Worm (Caenorhabditis elegans): Measurements from ENCODE around the gene C04C3.7.
A peak's percentile ranks its signal among the peaks of the same experiment; 100 is the strongest.

C04C3.7 gene

DNA sequence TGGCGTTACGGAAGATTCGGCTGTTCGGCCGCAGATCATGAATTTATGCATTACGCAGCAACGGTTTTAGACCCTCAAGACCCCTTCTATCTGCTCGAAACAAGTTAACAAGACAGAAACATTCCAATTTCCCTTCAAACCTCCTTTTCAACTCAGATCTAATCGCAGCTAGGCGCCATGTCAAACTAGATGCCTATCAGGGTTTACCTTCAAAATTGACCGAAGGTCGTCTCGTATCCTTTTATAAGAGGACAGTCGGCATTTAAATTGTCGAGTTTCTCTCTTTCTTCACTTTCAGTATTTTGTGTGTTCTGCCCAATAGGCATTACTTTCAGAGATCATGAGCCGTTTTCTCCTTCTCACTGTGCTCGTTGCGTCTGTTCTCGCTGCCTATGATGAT is 4.7 kb upstream of the C04C3.7 start, which contains the start of gene grd-13:
Gene grd-13, plus strand, starts transcription at position 291 of the 400 bp plus-strand sequence.
- peak; percentile 71 for TF ChIP-seq nhr-25 (tag; optimal IDR thresholded peaks at IDR 0.05)
- peak; percentile 89 for TF ChIP-seq elt-1 (tag; optimal IDR thresholded peaks at IDR 0.05)
- no peak for TF ChIP-seq egl-5 (tag; optimal IDR thresholded peaks at IDR 0.05)
- no peak for TF ChIP-seq nfya-1 (tag; optimal IDR thresholded peaks at IDR 0.05; ENCODE audit: insufficient read depth)
- TF ChIP-seq pha-4 (tag; optimal IDR thresholded peaks at IDR 0.05): no peak
- TF ChIP-seq zag-1 (tag; optimal IDR thresholded peaks at IDR 0.05): no peak
- TF ChIP-seq lsy-12 (tag; optimal IDR thresholded peaks at IDR 0.05): no peak
- TF ChIP-seq nhr-43 (tag; optimal IDR thresholded peaks at IDR 0.05; ENCODE audit: poor library complexity, severe bottlenecking): no peak
- TF ChIP-seq sea-2 (GFP tag; optimal IDR thresholded peaks at IDR 0.05): no peak

DNA sequence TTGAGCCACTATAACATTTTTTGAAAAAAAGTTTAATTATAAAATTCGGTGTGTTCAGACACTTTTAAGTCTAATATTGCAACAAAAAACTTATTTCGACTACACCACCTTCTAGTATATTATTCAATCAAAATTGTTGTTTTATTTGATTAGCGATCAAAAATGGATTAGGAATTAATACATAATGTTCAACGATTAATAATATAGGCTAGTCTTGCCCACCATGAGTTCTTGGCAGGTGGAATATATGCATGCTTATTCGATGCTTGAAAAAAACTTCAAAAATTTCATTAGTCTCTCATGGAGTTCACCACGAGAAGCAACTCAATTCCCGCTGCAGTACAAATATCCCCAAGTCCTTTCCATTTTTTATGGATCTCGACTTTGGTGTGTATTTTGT is 2.7 kb upstream of the C04C3.7 start, which contains the start of gene srz-32:
Gene srz-32, plus strand, starts transcription at position 301 of the 400 bp plus-strand sequence.
- TF ChIP-seq egl-27 (tag; optimal IDR thresholded peaks at IDR 0.05) (no peak), nfya-1 (tag; optimal IDR thresholded peaks at IDR 0.05; ENCODE audit: insufficient read depth) (no peak), nhr-43 (tag; optimal IDR thresholded peaks at IDR 0.05; ENCODE audit: poor library complexity, severe bottlenecking) (no peak), nhr-67 (tag; optimal IDR thresholded peaks at IDR 0.05) (no peak), aly-2 (tag; optimal IDR thresholded peaks at IDR 0.05) (no peak), lin-39 (tag; optimal IDR thresholded peaks at IDR 0.05) (no peak), ztf-11 (tag; optimal IDR thresholded peaks at IDR 0.05) (no peak), elt-3 (tag; optimal IDR thresholded peaks at IDR 0.05) (no peak)

DNA sequence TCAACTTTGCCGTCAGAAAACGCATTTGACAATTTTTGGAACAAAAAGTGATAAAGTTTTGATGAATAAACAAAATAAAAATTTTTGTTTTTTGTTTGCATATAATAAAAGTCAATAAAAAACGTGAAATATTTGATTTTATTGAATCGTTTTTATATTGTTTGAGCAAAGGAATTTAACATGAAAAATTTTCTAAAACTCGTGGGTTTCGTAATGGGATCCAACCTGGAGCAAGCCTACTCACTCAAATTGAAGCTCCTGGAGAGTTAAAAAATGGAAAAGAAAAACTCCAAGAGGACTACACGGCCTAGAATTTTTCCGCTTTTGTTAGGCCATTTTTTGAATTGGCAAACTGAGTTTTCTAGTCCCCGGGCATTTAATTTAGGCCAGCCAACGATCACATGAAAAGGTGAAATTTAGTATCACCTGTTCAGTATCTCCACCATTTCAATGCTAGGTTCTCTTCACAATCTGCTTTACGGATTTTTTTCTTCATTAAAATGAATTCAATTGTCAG is 4.8 kb downstream of the C04C3.7 start, which contains the start of the genes C04C3.9 and srz-60:
Gene C04C3.9, minus strand, starts transcription at position 101 of the 517 bp plus-strand sequence.
Gene srz-60, plus strand, starts transcription at position 467 of the 517 bp plus-strand sequence.
- TF ChIP-seq tbx-2 (tag; optimal IDR thresholded peaks at IDR 0.05): no peak
- no peak for TF ChIP-seq ZK546.5 (tag; optimal IDR thresholded peaks at IDR 0.05)
- no peak for TF ChIP-seq egl-5 (tag; optimal IDR thresholded peaks at IDR 0.05)
- TF ChIP-seq pha-4 (tag; optimal IDR thresholded peaks at IDR 0.05): no peak
- TF ChIP-seq skn-1 (tag; optimal IDR thresholded peaks at IDR 0.05): no peak
- TF ChIP-seq aly-2 (tag; optimal IDR thresholded peaks at IDR 0.05): no peak
- TF ChIP-seq nhr-11 (tag; optimal IDR thresholded peaks at IDR 0.05): no peak
- no peak for TF ChIP-seq hmg-11 (tag; optimal IDR thresholded peaks at IDR 0.05)
- no peak for TF ChIP-seq ceh-16 (tag; optimal IDR thresholded peaks at IDR 0.05)
- TF ChIP-seq jun-1 (tag; optimal IDR thresholded peaks at IDR 0.05): no peak
- no peak for TF ChIP-seq lsy-12 (tag; optimal IDR thresholded peaks at IDR 0.05)
- no peak for TF ChIP-seq daf-12 (tag; optimal IDR thresholded peaks at IDR 0.05)

ce11 chrIV:3422516-3422915 is 10.8 kb downstream of the C04C3.7 start, which contains the start of gene C04C3.6:
TSS of gene C04C3.6 (minus strand) at chrIV:3422616.
- TF ChIP-seq jun-1 (tag; optimal IDR thresholded peaks at IDR 0.05) (no peak), fos-1 (tag; optimal IDR thresholded peaks at IDR 0.05) (no peak), ceh-16 (tag; optimal IDR thresholded peaks at IDR 0.05) (no peak), ztf-4 (tag; optimal IDR thresholded peaks at IDR 0.05) (no peak), lsy-12 (tag; optimal IDR thresholded peaks at IDR 0.05) (no peak), ceh-82 (tag; optimal IDR thresholded peaks at IDR 0.05) (no peak), nhr-28 (tag; optimal IDR thresholded peaks at IDR 0.05) (no peak), unc-62 (GFP tag; optimal IDR thresholded peaks at IDR 0.05) (no peak), lin-39 (tag; optimal IDR thresholded peaks at IDR 0.05) (no peak), unc-39 (tag; optimal IDR thresholded peaks at IDR 0.05) (no peak), aly-2 (tag; optimal IDR thresholded peaks at IDR 0.05) (no peak), ceh-9 (tag; optimal IDR thresholded peaks at IDR 0.05) (no peak)

DNA sequence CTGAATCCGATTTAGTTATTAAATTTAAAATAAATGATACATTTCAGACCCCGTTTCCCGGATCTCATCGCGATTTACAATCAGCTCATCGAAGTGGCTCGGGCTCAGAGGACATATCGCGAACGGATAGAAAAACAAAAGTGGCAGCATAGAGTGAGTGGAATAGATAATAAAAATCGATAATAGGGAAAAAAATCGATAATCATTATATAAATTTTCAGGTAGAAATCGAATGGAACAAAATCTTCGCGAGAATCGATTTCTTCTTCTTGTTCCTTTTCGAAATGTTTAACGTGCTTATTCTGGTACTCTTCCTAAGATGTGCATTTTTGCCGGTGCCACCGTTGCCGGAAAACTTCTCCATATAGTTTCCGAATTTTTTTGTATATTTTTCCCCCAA is 14.5 kb downstream of the C04C3.7 start:
- TF ChIP-seq jun-1 (tag; optimal IDR thresholded peaks at IDR 0.05) (no peak), ceh-28 (tag; optimal IDR thresholded peaks at IDR 0.05) (peak; percentile 39)

DNA sequence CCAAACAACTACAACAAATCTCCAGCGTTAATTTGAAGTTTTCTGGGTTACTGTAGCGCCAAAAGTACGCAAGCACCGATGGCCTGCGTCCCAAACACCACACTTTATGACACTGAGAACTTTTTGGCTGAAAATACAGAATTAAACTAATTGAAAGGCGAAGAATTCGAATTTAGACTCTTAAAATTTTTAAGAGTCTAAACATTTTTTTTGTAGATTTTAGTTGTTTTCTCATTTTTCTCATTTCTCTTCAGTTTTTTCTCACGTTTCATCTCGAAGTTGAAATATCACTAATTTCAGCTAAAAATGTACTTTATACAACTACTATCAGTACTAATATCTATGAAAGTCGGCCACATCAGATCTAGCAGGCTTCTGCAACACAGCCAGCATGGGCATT is 17.9 kb downstream of the C04C3.7 start, which contains the start of gene lgc-9:
Gene lgc-9, plus strand, starts transcription at position 301 of the 400 bp plus-strand sequence.
- TF ChIP-seq ceh-9 (tag; optimal IDR thresholded peaks at IDR 0.05): no peak
- TF ChIP-seq lin-39 (tag; optimal IDR thresholded peaks at IDR 0.05): no peak
- TF ChIP-seq fos-1 (tag; optimal IDR thresholded peaks at IDR 0.05): no peak
- TF ChIP-seq ceh-16 (tag; optimal IDR thresholded peaks at IDR 0.05): no peak
- no peak for TF ChIP-seq nhr-77 (tag; optimal IDR thresholded peaks at IDR 0.05)
- TF ChIP-seq ztf-4 (tag; optimal IDR thresholded peaks at IDR 0.05): no peak
- TF ChIP-seq ceh-82 (tag; optimal IDR thresholded peaks at IDR 0.05): no peak
- TF ChIP-seq fkh-2 (tag; optimal IDR thresholded peaks at IDR 0.05): no peak
